In the genomic region with DNA sequence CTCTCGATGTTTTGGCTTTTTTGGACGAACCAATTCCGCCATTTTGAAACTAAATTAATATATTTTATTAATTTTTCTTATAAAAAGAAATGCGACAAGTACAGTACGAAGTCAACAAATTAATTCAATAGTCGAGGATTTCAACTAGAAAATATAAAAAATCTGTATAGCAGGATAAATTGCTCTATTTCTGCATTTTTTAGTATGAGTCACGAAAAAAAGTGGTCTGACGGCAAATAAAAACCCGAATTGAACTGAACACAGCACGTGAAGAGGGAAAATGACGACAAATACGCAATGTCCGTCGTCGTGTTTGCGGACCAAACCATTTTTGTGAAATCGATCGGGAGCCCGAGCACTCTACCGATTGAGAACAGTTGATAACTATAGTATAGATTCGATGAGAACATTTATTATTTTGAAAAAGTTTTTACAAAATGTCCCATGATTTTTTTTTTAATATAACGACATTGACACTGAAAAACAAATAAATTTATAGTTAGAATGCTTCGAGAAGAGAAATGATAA, we compare ENCODE assay signal across 8 worm cellular contexts.
TF ChIP-seq lines count a peak whose summit lies in the region.

epg-5 (minus strand) TSS at position 51 of the 528 bp plus-strand sequence.

TF ChIP-seq in whole organism, L1 larva, 84 proteins besides CTCF, POLR2A, EP300 and RAD21 (continues in another document):
- no peak for TF ChIP-seq nhr-77 (tag; optimal IDR thresholded peaks at IDR 0.05; lab: Kevin White, UChicago)
- TF ChIP-seq hlh-17 (GFP tag; optimal IDR thresholded peaks at IDR 0.05; lab: Kevin White, UChicago; ENCODE audit: borderline replicate concordance): no peak
- peak; percentile 11 for TF ChIP-seq elt-2 (tag; optimal IDR thresholded peaks at IDR 0.05; lab: Kevin White, UChicago)
- no peak for TF ChIP-seq alr-1 (tag; optimal IDR thresholded peaks at IDR 0.05; lab: Kevin White, UChicago; ENCODE audit: borderline replicate concordance)
- TF ChIP-seq lin-39 (tag; optimal IDR thresholded peaks at IDR 0.05; lab: Kevin White, UChicago): no peak
- TF ChIP-seq nhr-11 (tag; optimal IDR thresholded peaks at IDR 0.05; lab: Kevin White, UChicago): no peak
- no peak for TF ChIP-seq snpc-4 (tag; optimal IDR thresholded peaks at IDR 0.05; lab: Kevin White, UChicago)
- no peak for TF ChIP-seq nhr-28 (tag; optimal IDR thresholded peaks at IDR 0.05; lab: Kevin White, UChicago)
- no peak for TF ChIP-seq ces-1 (GFP tag; optimal IDR thresholded peaks at IDR 0.05; lab: Kevin White, UChicago)
- no peak for TF ChIP-seq nhr-84 (tag; optimal IDR thresholded peaks at IDR 0.05; lab: Kevin White, UChicago)

TF ChIP-seq in whole organism, L2 larva, 48 proteins besides CTCF, POLR2A, EP300 and RAD21 (continues in another document):
- no peak for TF ChIP-seq Y55F3AM.14 (GFP tag; optimal IDR thresholded peaks at IDR 0.05; lab: Kevin White, UChicago)
- peak; percentile 6 for TF ChIP-seq lin-11 (tag; optimal IDR thresholded peaks at IDR 0.05; lab: Kevin White, UChicago)
- peak in 1 of 2 experiments; percentile 19 for TF ChIP-seq mdl-1 (tag; optimal IDR thresholded peaks at IDR 0.05; lab: Kevin White, UChicago)
- TF ChIP-seq C34F6.9 (tag; optimal IDR thresholded peaks at IDR 0.05; lab: Kevin White, UChicago): peak; percentile 67
- TF ChIP-seq ceh-82 (tag; optimal IDR thresholded peaks at IDR 0.05; lab: Kevin White, UChicago): no peak
- no peak for TF ChIP-seq unc-39 (tag; optimal IDR thresholded peaks at IDR 0.05; lab: Kevin White, UChicago)
- peak; percentile 59 for TF ChIP-seq nhr-129 (tag; optimal IDR thresholded peaks at IDR 0.05; lab: Kevin White, UChicago)
- peak in 1 of 2 experiments; percentile 61 for TF ChIP-seq lsy-2 (tag; optimal IDR thresholded peaks at IDR 0.05; lab: Kevin White, UChicago)
- no peak for TF ChIP-seq elt-3 (tag; optimal IDR thresholded peaks at IDR 0.05; lab: Kevin White, UChicago)
- peak; percentile 47 for TF ChIP-seq fos-1 (tag; optimal IDR thresholded peaks at IDR 0.05; lab: Kevin White, UChicago)
- no peak for TF ChIP-seq F13H6.1 (tag; optimal IDR thresholded peaks at IDR 0.05; lab: Kevin White, UChicago)

TF ChIP-seq in whole organism, L3 larva, 47 proteins besides CTCF, POLR2A, EP300 and RAD21 (continues in another document):
- TF ChIP-seq nhr-237 (tag; optimal IDR thresholded peaks at IDR 0.05; lab: Kevin White, UChicago) (no peak), ztf-11 (tag; optimal IDR thresholded peaks at IDR 0.05; lab: Kevin White, UChicago) (no peak), aly-2 (tag; optimal IDR thresholded peaks at IDR 0.05; lab: Kevin White, UChicago) (no peak), nfya-1 (tag; optimal IDR thresholded peaks at IDR 0.05; lab: Kevin White, UChicago; ENCODE audit: insufficient read depth) (peak; percentile 48), unc-39 (tag; optimal IDR thresholded peaks at IDR 0.05; lab: Kevin White, UChicago) (no peak), zag-1 (tag; optimal IDR thresholded peaks at IDR 0.05; lab: Kevin White, UChicago) (no peak), mdl-1 (tag; optimal IDR thresholded peaks at IDR 0.05; lab: Kevin White, UChicago) (no peak), lin-15B (tag; optimal IDR thresholded peaks at IDR 0.05; lab: Kevin White, UChicago) (no peak), fkh-10 (GFP tag; optimal IDR thresholded peaks at IDR 0.05; lab: Kevin White, UChicago) (no peak), pha-4 (tag; optimal IDR thresholded peaks at IDR 0.05; lab: Kevin White, UChicago) (peak; percentile 68), nhr-12 (tag; optimal IDR thresholded peaks at IDR 0.05; lab: Kevin White, UChicago) (no peak)

TF ChIP-seq in whole organism, L4 larva, 104 proteins besides CTCF, POLR2A, EP300 and RAD21 (continues in another document):
- TF ChIP-seq dpl-1 (GFP tag; optimal IDR thresholded peaks at IDR 0.05; lab: Kevin White, UChicago): peak; percentile 6
- no peak for TF ChIP-seq nhr-76 (tag; optimal IDR thresholded peaks at IDR 0.05; lab: Kevin White, UChicago)
- TF ChIP-seq lsy-2 (tag; optimal IDR thresholded peaks at IDR 0.05; lab: Kevin White, UChicago): peak in 1 of 2 experiments; percentile 38
- peak in 1 of 2 experiments; percentile 4 for TF ChIP-seq hif-1 (tag; optimal IDR thresholded peaks at IDR 0.05; lab: Kevin White, UChicago)
- peak; percentile 32 for TF ChIP-seq nhr-28 (tag; optimal IDR thresholded peaks at IDR 0.05; lab: Kevin White, UChicago)
- TF ChIP-seq ceh-20 (GFP tag; IDR thresholded peaks at IDR 0.05; lab: Robert Waterston, UW): no peak
- TF ChIP-seq F37D6.2 (tag; optimal IDR thresholded peaks at IDR 0.05; lab: Kevin White, UChicago): no peak
- no peak for TF ChIP-seq nhr-42 (GFP tag; IDR thresholded peaks at IDR 0.05; lab: Robert Waterston, UW)
- peak; percentile 83 for TF ChIP-seq hlh-30 (tag; optimal IDR thresholded peaks at IDR 0.05; lab: Kevin White, UChicago; ENCODE audit: insufficient read depth)
- TF ChIP-seq mes-2 (tag; optimal IDR thresholded peaks at IDR 0.05; lab: Kevin White, UChicago; ENCODE audit: poor library complexity, severe bottlenecking): peak; percentile 46

TF ChIP-seq in whole organism, late embryonic, 69 proteins besides CTCF, POLR2A, EP300 and RAD21:
- TF ChIP-seq ceh-48 (tag; optimal IDR thresholded peaks at IDR 0.05; lab: Kevin White, UChicago) (peak; percentile 38), hlh-30 (tag; optimal IDR thresholded peaks at IDR 0.05; lab: Kevin White, UChicago; ENCODE audit: insufficient read depth) (peak; percentile 37), hlh-6 (tag; optimal IDR thresholded peaks at IDR 0.05; lab: Kevin White, UChicago) (no peak)

TF ChIP-seq in whole organism, midembryonic, 9 proteins besides CTCF, POLR2A, EP300 and RAD21:
- TF ChIP-seq T22C8.4 (GFP tag; IDR thresholded peaks at IDR 0.05; lab: Robert Waterston, UW) (peak; percentile 51; the same call in 1 of the 2 replicates), med-1 (GFP tag; optimal IDR thresholded peaks at IDR 0.05; lab: Kevin White, UChicago; ENCODE audit: insufficient read depth) (no peak)
TF ChIP-seq in whole organism, midembryonic: peak in this region for 1.

TF ChIP-seq in whole organism, mixed stage, embryonic, 35 proteins besides CTCF, POLR2A, EP300 and RAD21:
- TF ChIP-seq M03D4.4 (tag; optimal IDR thresholded peaks at IDR 0.05; lab: Kevin White, UChicago): no peak
- TF ChIP-seq unc-120 (tag; optimal IDR thresholded peaks at IDR 0.05; lab: Kevin White, UChicago; ENCODE audit: poor library complexity, severe bottlenecking): peak; percentile 67

TF ChIP-seq in whole organism, young adult, 124 proteins besides CTCF, POLR2A, EP300 and RAD21:
- TF ChIP-seq nhr-179 (tag; optimal IDR thresholded peaks at IDR 0.05; lab: Kevin White, UChicago): no peak
- no peak for TF ChIP-seq snpc-4 (GFP tag; optimal IDR thresholded peaks at IDR 0.05; lab: Kevin White, UChicago)
- TF ChIP-seq snpc-4 (tag; optimal IDR thresholded peaks at IDR 0.05; lab: Kevin White, UChicago): peak in 1 of 4 experiments; percentile 3
- peak; percentile 9; the same call in 1 of the 2 replicates for TF ChIP-seq hmg-1.2 (GFP tag; IDR thresholded peaks at IDR 0.05; lab: Robert Waterston, UW)
- peak; percentile 21 for TF ChIP-seq nhr-80 (tag; optimal IDR thresholded peaks at IDR 0.05; lab: Kevin White, UChicago)
- peak; percentile 54 for TF ChIP-seq pha-4 (tag; optimal IDR thresholded peaks at IDR 0.05; lab: Kevin White, UChicago)
- no peak for TF ChIP-seq cebp-1 (GFP tag; IDR thresholded peaks at IDR 0.05; lab: Robert Waterston, UW)
- TF ChIP-seq cebp-1 (tag; optimal IDR thresholded peaks at IDR 0.05; lab: Kevin White, UChicago): peak; percentile 29
- TF ChIP-seq tbx-9 (tag; optimal IDR thresholded peaks at IDR 0.05; lab: Kevin White, UChicago; ENCODE audit: borderline replicate concordance): no peak
- TF ChIP-seq attf-5 (GFP tag; optimal IDR thresholded peaks at IDR 0.05; lab: Kevin White, UChicago): peak; percentile 78
- TF ChIP-seq pbrm-1 (GFP tag; IDR thresholded peaks at IDR 0.05; lab: Robert Waterston, UW): no peak
- no peak for TF ChIP-seq ama-1 (optimal IDR thresholded peaks at IDR 0.05; lab: Kevin White, UChicago)
- TF ChIP-seq ama-1 (GFP tag; optimal IDR thresholded peaks at IDR 0.05; lab: Kevin White, UChicago): no peak
